Worm (Caenorhabditis elegans) whole organism, L4/young adult: ENCODE results near the gene eor-1.

Experiments
- W03F9.2 ChIP-seq: fragments of 150-350 bp; optimal IDR thresholded peaks from 2 replicates; lab custom pipeline; 2014; ENCODE audit warnings: missing biosample characterization, missing genetic modification characterization
- dao-5 ChIP-seq: sonication (generic microtip); optimal IDR thresholded peaks from 2 replicates; lab custom pipeline; 2016; ENCODE audit warnings: missing genotype, missing genetic modification characterization, moderate library complexity, missing compliant biosample characterization
- him-1 ChIP-seq: sonication (generic microtip); optimal IDR thresholded peaks from 2 replicates; lab custom pipeline; 2016; ENCODE audit warnings: missing genotype, missing genetic modification reagents, missing genetic modification characterization, missing compliant biosample characterization

eor-1 gene

ce11 chrIV:4799114-4799513 is at the start of gene eor-1:
Gene eor-1, minus strand, starts transcription at chrIV:4799178.
- TF ChIP-seq W03F9.2 (tag; lab: Kevin White, UChicago) = peak; percentile 9
- TF ChIP-seq dao-5 (tag; lab: Kevin White, UChicago) = no peak

- TF ChIP-seq dao-5 (tag; lab: Kevin White, UChicago) (no peak), W03F9.2 (tag; lab: Kevin White, UChicago) (no peak), him-1 (tag; lab: Kevin White, UChicago) (no peak)
Observed at ce11 chrIV:4846793-4847192, 47.8 kb upstream of the eor-1 start, which contains the start of gene tat-2. Gene tat-2, minus strand, starts transcription at chrIV:4846893.

DNA sequence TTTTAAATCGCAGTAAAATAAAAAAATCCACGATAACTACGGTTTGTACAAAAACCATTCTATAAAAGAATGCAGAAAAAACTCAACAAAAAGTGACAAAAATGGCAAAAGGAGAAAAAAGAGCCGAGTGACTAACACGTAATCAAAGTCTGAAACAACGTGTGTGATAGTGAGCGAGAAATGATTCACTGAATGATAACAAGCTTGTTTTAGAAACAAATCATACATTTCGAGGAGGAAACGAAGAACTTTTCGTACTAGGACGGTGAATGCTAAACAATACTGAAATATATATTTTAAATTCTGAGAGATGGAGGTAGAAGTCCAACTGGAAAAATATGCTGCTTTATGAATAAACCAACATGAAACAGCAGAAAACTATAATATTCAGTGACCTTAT is 43.1 kb upstream of the eor-1 start:
- no peak for TF ChIP-seq him-1 (tag; lab: Kevin White, UChicago)
- TF ChIP-seq dao-5 (tag; lab: Kevin White, UChicago) = no peak
- TF ChIP-seq W03F9.2 (tag; lab: Kevin White, UChicago) = no peak

DNA sequence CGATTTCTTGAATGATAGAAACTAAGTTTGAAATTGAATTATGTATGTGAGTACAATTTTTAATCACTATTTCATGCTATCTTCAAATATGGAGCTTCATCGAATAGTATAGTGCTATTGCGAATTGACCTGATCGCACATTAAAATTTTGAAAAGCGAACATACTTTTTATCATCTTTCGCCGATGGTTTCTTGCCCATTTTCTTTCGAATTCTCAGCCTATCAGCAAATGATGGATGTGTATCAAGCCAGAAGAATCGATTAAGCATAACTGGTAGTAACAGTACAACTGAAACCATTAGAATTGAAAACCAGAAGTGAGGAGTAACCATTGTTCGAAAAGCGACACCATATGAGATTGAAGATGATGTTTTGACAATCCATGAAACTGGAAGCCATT is 30.7 kb upstream of the eor-1 start:
- no peak for TF ChIP-seq dao-5 (tag; lab: Kevin White, UChicago)
- no peak for TF ChIP-seq W03F9.2 (tag; lab: Kevin White, UChicago)
- no peak for TF ChIP-seq him-1 (tag; lab: Kevin White, UChicago)

DNA sequence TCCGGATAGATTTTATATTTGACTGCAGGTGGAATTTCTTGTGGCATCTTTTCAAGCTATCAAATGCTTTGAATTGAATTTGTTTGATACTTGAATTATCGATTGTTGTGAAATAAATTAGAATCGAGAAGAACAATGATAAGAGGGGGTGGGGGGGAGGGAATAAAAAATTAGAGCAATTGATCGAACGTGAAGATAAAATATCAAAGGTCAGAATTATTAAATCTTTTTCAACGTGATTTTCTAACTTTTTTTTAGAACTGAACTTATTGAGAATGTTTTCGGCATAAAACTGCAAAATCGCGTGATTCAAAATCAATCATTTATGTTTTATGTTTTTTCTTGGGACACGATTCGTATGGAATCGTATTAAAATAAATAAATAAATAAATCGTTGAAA is 28.2 kb upstream of the eor-1 start, which contains the start of gene mpz-4:
Gene mpz-4 (minus strand): TSS at position 101 of the 400 bp plus-strand sequence.
- TF ChIP-seq dao-5 (tag; lab: Kevin White, UChicago) (no peak), him-1 (tag; lab: Kevin White, UChicago) (no peak), W03F9.2 (tag; lab: Kevin White, UChicago) (no peak)

ce11 chrIV:4821843-4822242 is 22.9 kb upstream of the eor-1 start:
- no peak for TF ChIP-seq dao-5 (tag; lab: Kevin White, UChicago)
- no peak for TF ChIP-seq him-1 (tag; lab: Kevin White, UChicago)
- TF ChIP-seq W03F9.2 (tag; lab: Kevin White, UChicago) = no peak

- no peak for TF ChIP-seq dao-5 (tag; lab: Kevin White, UChicago)
- no peak for TF ChIP-seq W03F9.2 (tag; lab: Kevin White, UChicago)
- TF ChIP-seq him-1 (tag; lab: Kevin White, UChicago) = no peak
Observed at ce11 chrIV:4821054-4821453, 22.1 kb upstream of the eor-1 start, which contains the start of gene H06H21.8. Gene H06H21.8, minus strand, starts transcription at chrIV:4821131.

DNA sequence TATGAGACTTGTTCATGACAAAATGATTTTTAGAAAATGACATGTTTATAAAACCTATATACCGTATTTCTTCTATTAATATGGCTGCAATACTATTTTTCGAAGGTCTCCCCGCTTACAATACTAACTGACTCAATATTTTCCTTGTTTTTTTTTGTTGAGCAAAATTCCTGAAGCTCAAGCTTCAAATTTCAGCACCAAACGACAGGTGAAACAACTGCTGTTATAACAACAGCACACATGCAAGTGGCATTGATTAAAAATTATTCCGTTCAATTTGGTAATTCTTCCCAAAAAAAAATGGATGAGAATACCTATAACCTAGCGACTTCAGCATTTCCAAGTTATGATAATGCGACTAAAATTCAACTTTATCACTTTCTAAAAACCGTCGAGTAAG is 15.2 kb upstream of the eor-1 start, which contains the start of gene srw-94:
Gene srw-94 (plus strand): TSS at position 301 of the 400 bp plus-strand sequence.
- no peak for TF ChIP-seq him-1 (tag; lab: Kevin White, UChicago)
- no peak for TF ChIP-seq W03F9.2 (tag; lab: Kevin White, UChicago)
- TF ChIP-seq dao-5 (tag; lab: Kevin White, UChicago) = no peak

ce11 chrIV:4811863-4812262 is 12.9 kb upstream of the eor-1 start, which contains the start of gene srw-95:
Gene srw-95, plus strand, starts transcription at chrIV:4812075.
- TF ChIP-seq dao-5 (tag; lab: Kevin White, UChicago) = no peak
- TF ChIP-seq W03F9.2 (tag; lab: Kevin White, UChicago) = no peak
- TF ChIP-seq him-1 (tag; lab: Kevin White, UChicago) = no peak

- peak; percentile 91 for TF ChIP-seq W03F9.2 (tag; lab: Kevin White, UChicago)
- no peak for TF ChIP-seq dao-5 (tag; lab: Kevin White, UChicago)
- TF ChIP-seq him-1 (tag; lab: Kevin White, UChicago) = no peak
Observed at ce11 chrIV:4810377-4810984, 11.5 kb upstream of the eor-1 start, which contains the start of gene eif-1.A. Gene eif-1.A, plus strand, starts transcription at chrIV:4810934.

ce11 chrIV:4809813-4810212 is 10.8 kb upstream of the eor-1 start, which contains the start of gene H06H21.37:
Gene H06H21.37, minus strand, starts transcription at chrIV:4809974.
- TF ChIP-seq dao-5 (tag; lab: Kevin White, UChicago) (no peak), him-1 (tag; lab: Kevin White, UChicago) (no peak), W03F9.2 (tag; lab: Kevin White, UChicago) (no peak)

ce11 chrIV:4809397-4809796 is 10.4 kb upstream of the eor-1 start, which contains the start of gene ubxn-6:
Gene ubxn-6, minus strand, starts transcription at chrIV:4809497.
- no peak for TF ChIP-seq dao-5 (tag; lab: Kevin White, UChicago)
- TF ChIP-seq W03F9.2 (tag; lab: Kevin White, UChicago) = no peak
- TF ChIP-seq him-1 (tag; lab: Kevin White, UChicago) = no peak

DNA sequence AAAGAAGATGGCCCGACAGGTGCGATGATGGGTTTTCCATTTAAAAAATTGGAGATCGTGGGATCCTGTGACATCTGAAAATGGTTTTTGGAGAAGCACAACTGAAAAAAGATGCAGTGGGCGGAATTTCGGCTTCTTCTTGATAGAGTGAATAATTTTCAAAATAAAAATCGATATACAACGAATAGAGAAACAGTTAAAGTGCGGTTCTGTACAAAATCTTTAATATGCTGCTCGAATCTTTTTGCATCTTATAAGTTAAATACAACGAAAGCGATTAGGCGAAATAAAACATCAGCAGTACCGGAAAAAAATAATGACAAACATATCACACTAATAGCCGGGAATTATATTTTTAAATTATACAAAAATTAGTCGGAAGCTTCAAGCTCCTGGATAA is 8.2 kb upstream of the eor-1 start, which contains the start of gene H06H21.11:
Gene H06H21.11 (minus strand): TSS at position 101 of the 400 bp plus-strand sequence.
- TF ChIP-seq W03F9.2 (tag; lab: Kevin White, UChicago) (no peak), him-1 (tag; lab: Kevin White, UChicago) (no peak), dao-5 (tag; lab: Kevin White, UChicago) (no peak)
